Fruit fly (Drosophila melanogaster): ENCODE results near the gene CG34173.

CG34173 gene

dm6 chr2L:22018861-22019270 lies 35.2 kb downstream of the CG34173 start, which contains the start of gene tio (continued):
- TF ChIP-seq CG8281 (tag; optimal IDR thresholded peaks at IDR 0.05) (no peak), cg (GFP tag; optimal IDR thresholded peaks at IDR 0.05) (peak; percentile 85), CG13775 (GFP tag; optimal IDR thresholded peaks at IDR 0.05) (no peak), Nf-YB (GFP tag; optimal IDR thresholded peaks at IDR 0.05) (peak; percentile 80), hbn (GFP tag; IDR thresholded peaks at IDR 0.05; ENCODE audit: partially characterized antibody) (peak; percentile 61), ato (GFP tag; IDR thresholded peaks at IDR 0.05; ENCODE audit: partially characterized antibody) (no peak), NC2β (GFP tag; optimal IDR thresholded peaks at IDR 0.05) (no peak), CG13287 (GFP tag; IDR thresholded peaks at IDR 0.05; ENCODE audit: partially characterized antibody) (peak; percentile 66), Neu2 (GFP tag; optimal IDR thresholded peaks at IDR 0.05; ENCODE audit: borderline replicate concordance) (peak; percentile 32), hth (optimal IDR thresholded peaks at IDR 0.05) (peak; percentile 29), CG10321 (GFP tag; IDR thresholded peaks at IDR 0.05) (0 out of 2 replicates have a peak, but pooled peaks have one; percentile 18), CG2129 (GFP tag; IDR thresholded peaks at IDR 0.05; ENCODE audit: partially characterized antibody) (peak; percentile 26; the same call in 1 of the 2 replicates), sna (GFP tag; IDR thresholded peaks at IDR 0.05; ENCODE audit: partially characterized antibody) (peak; percentile 59; the same call in 1 of the 2 replicates), hkb (optimal IDR thresholded peaks at IDR 0.05) (no peak), hkb (GFP tag; IDR thresholded peaks at IDR 0.05) (no peak), CG17385 (GFP tag; optimal IDR thresholded peaks at IDR 0.05) (peak; percentile 41), CG7357 (GFP tag; IDR thresholded peaks at IDR 0.05) (no peak), gro (GFP tag; optimal IDR thresholded peaks at IDR 0.05) (no peak), CG1832 (GFP tag; optimal IDR thresholded peaks at IDR 0.05) (peak; percentile 43), Trl (optimal IDR thresholded peaks at IDR 0.05) (peak; percentile 99 to 100), Trl (GFP tag; optimal IDR thresholded peaks at IDR 0.05) (peak; percentile 84), btn (GFP tag; optimal IDR thresholded peaks at IDR 0.05) (no peak), Rfx (GFP tag; IDR thresholded peaks at IDR 0.05) (no peak; the same call in 1 of the 2 replicates), Bgb (GFP tag; IDR thresholded peaks at IDR 0.05; ENCODE audit: partially characterized antibody) (no peak), CG9215 (GFP tag; IDR thresholded peaks at IDR 0.05) (no peak), CG32532 (GFP tag; IDR thresholded peaks at IDR 0.05) (peak; percentile 51; the same call in 1 of the 2 replicates), rib (GFP tag; IDR thresholded peaks at IDR 0.05) (peak; percentile 16; the same call in 1 of the 2 replicates), tll (GFP tag; optimal IDR thresholded peaks at IDR 0.05) (peak in 1 of 2 experiments; percentile 18), CG6683 (GFP tag; optimal IDR thresholded peaks at IDR 0.05) (no peak), so (GFP tag; IDR thresholded peaks at IDR 0.05) (0 out of 3 replicates have a peak, but pooled peaks have one; percentile 24), CG18011 (GFP tag; optimal IDR thresholded peaks at IDR 0.05) (no peak), ems (GFP tag; optimal IDR thresholded peaks at IDR 0.05) (no peak), CG8388 (GFP tag; optimal IDR thresholded peaks at IDR 0.05) (no peak), bsh (GFP tag; optimal IDR thresholded peaks at IDR 0.05) (peak in 1 of 2 experiments; percentile 16), zen (tag; optimal IDR thresholded peaks at IDR 0.05) (no peak), Side (GFP tag; optimal IDR thresholded peaks at IDR 0.05) (peak; percentile 51), CG32767 (GFP tag; IDR thresholded peaks at IDR 0.05) (0 out of 2 replicates have a peak, but pooled peaks have one; percentile 18), tna (GFP tag; IDR thresholded peaks at IDR 0.05; ENCODE audit: partially characterized antibody) (peak; percentile 35; the same call in 1 of the 2 replicates), CG11723 (GFP tag; optimal IDR thresholded peaks at IDR 0.05) (no peak), fu2 (GFP tag; optimal IDR thresholded peaks at IDR 0.05) (no peak), al (GFP tag; IDR thresholded peaks at IDR 0.05) (no peak), exex (tag; optimal IDR thresholded peaks at IDR 0.05) (no peak)

Measured in whole organism, embryonic.